Worm (Caenorhabditis elegans) whole organism, L4 larva: ENCODE data around the gene M05D6.2.

Experiments used
- F10B5.3 ChIP-seq: sonication (generic microtip); optimal IDR thresholded peaks from 2 replicates; lab custom pipeline; 2016; ENCODE audit warnings: mild to moderate bottlenecking, missing genetic modification characterization, missing compliant biosample characterization
- F26F4.8 ChIP-seq: fragments of 200-800 bp; sonication (Bioruptor generic); conservative IDR thresholded peaks from 2 replicates; pipeline ENCODE4 v1.3.6; 2022; ENCODE audit warnings: missing genetic modification characterization, missing compliant biosample characterization
- Y105C5A.15 ChIP-seq: fragments of 200-800 bp; sonication (Bioruptor generic); IDR thresholded peaks from 2 replicates; pipeline ENCODE4 v1.3.6; 2022; ENCODE audit warnings: missing genetic modification characterization, missing compliant biosample characterization
- Y48G9A.11 ChIP-seq: fragments of 200-800 bp; sonication (Bioruptor generic); IDR thresholded peaks from 2 replicates; pipeline ENCODE4 v1.3.6; 2022; ENCODE audit warnings: missing genetic modification reagents, missing genetic modification characterization, missing compliant biosample characterization
- Y5F2A.4 ChIP-seq: fragments of 200-800 bp; sonication (Bioruptor generic); optimal IDR thresholded peaks from 2 replicates; lab custom pipeline; 2018; ENCODE audit warnings: mild to moderate bottlenecking, missing genetic modification characterization, missing compliant biosample characterization
- aha-1 ChIP-seq: fragments of 150-350 bp; peaks from one replicate; lab custom pipeline; 2014; ENCODE audit warnings: missing biosample characterization, missing genetic modification characterization
- aly-2 ChIP-seq: sonication (generic microtip); optimal IDR thresholded peaks from 2 replicates; lab custom pipeline; 2018; ENCODE audit warnings: missing biosample characterization, missing genetic modification characterization
- ceh-32 ChIP-seq: sonication (generic microtip); optimal IDR thresholded peaks from 2 replicates; lab custom pipeline; 2016; ENCODE audit warnings: mild to moderate bottlenecking, missing genetic modification characterization, missing compliant biosample characterization; ENCODE audit not compliant: poor library complexity
- ceh-62 ChIP-seq: sonication (generic microtip); optimal IDR thresholded peaks from 2 replicates; lab custom pipeline; 2017; ENCODE audit warnings: missing biosample characterization, missing genetic modification characterization
- ceh-82 ChIP-seq: sonication (generic microtip); optimal IDR thresholded peaks from 2 replicates; lab custom pipeline; 2017; ENCODE audit warnings: missing biosample characterization, missing genetic modification characterization
- cey-2 ChIP-seq: sonication (generic microtip); optimal IDR thresholded peaks from 3 replicates; lab custom pipeline; 2017; ENCODE audit warnings: missing genetic modification characterization, mild to moderate bottlenecking, missing compliant biosample characterization, antibody characterized with exemption, borderline replicate concordance; ENCODE audit not compliant: insufficient read depth
- ctbp-1 ChIP-seq: fragments of 200-800 bp; sonication (Bioruptor generic); IDR thresholded peaks from 2 replicates; pipeline ENCODE4 v1.3.6; 2022; ENCODE audit warnings: missing genetic modification reagents, missing genetic modification characterization, missing compliant biosample characterization
- daf-16 ChIP-seq, 3 experiments: sonication (generic microtip); optimal IDR thresholded peaks; 2 replicates each; lab custom pipeline; 2016 to 2017; ENCODE audit warnings: missing genetic modification characterization in 3 of 3, missing genetic modification reagents in 3 of 3, mild to moderate bottlenecking in 2 of 3, missing compliant biosample characterization in 2 of 3, missing biosample characterization in 1 of 3, moderate library complexity in 1 of 3
- dmd-6 ChIP-seq: fragments of 200-800 bp; sonication (Bioruptor generic); IDR thresholded peaks from 2 replicates; pipeline ENCODE4 v1.3.6; 2022; ENCODE audit warnings: missing genetic modification reagents, missing genetic modification characterization, missing compliant biosample characterization
- dpl-1 ChIP-seq: fragments of 150-350 bp; optimal IDR thresholded peaks from 2 replicates; lab custom pipeline; 2014; ENCODE audit warnings: missing biosample characterization, missing genetic modification reagents, missing genetic modification characterization
- hmg-1.1 ChIP-seq: fragments of 200-800 bp; sonication (Bioruptor generic); IDR thresholded peaks from 2 replicates; pipeline ENCODE4 v1.3.6; 2022; ENCODE audit warnings: missing genetic modification reagents, missing genetic modification characterization, missing compliant biosample characterization
- lin-1 ChIP-seq: fragments of 200-800 bp; sonication (Bioruptor generic); IDR thresholded peaks from 2 replicates; pipeline ENCODE4 v1.3.6; 2022; ENCODE audit warnings: missing genetic modification reagents, missing genetic modification characterization, missing compliant biosample characterization
- lin-29 ChIP-seq: fragments of 200-800 bp; sonication (Bioruptor generic); IDR thresholded peaks from 2 replicates; pipeline ENCODE4 v1.3.6; 2022; ENCODE audit warnings: missing genetic modification reagents, missing genetic modification characterization, missing compliant biosample characterization
- lin-39 ChIP-seq: fragments of 150-350 bp; optimal IDR thresholded peaks from 2 replicates; lab custom pipeline; 2014; ENCODE audit warnings: missing biosample characterization, missing genetic modification reagents, missing genetic modification characterization
- lsy-2 ChIP-seq, 2 experiments: fragments of 150-350 bp in 1 of 2; sonication (generic microtip) in 1 of 2; optimal IDR thresholded peaks; 2 replicates each; lab custom pipeline; 2014 to 2017; ENCODE audit warnings: missing biosample characterization in 2 of 2, missing genetic modification characterization in 2 of 2
- madf-9 ChIP-seq: fragments of 200-800 bp; sonication (Bioruptor generic); conservative IDR thresholded peaks from 2 replicates; pipeline ENCODE4 v1.3.6; 2022; ENCODE audit warnings: missing genetic modification reagents, missing genetic modification characterization, missing compliant biosample characterization
- nhr-111 ChIP-seq: fragments of 200-800 bp; sonication (Bioruptor generic); optimal IDR thresholded peaks from 2 replicates; lab custom pipeline; 2018; ENCODE audit warnings: mild to moderate bottlenecking, missing genetic modification characterization, missing compliant biosample characterization
- nhr-42 ChIP-seq: fragments of 200-800 bp; sonication (Bioruptor generic); IDR thresholded peaks from 2 replicates; pipeline ENCODE4 v1.3.6; 2022; ENCODE audit warnings: missing genetic modification characterization, missing compliant biosample characterization
- php-3 ChIP-seq: fragments of 200-800 bp; sonication (Bioruptor generic); IDR thresholded peaks from 2 replicates; pipeline ENCODE4 v1.3.6; 2022; ENCODE audit warnings: missing genetic modification reagents, missing genetic modification characterization, missing compliant biosample characterization
- skn-1 ChIP-seq: fragments of 150-350 bp; optimal IDR thresholded peaks from 2 replicates; lab custom pipeline; 2014; ENCODE audit warnings: missing biosample characterization, missing genetic modification characterization
- tag-97 ChIP-seq: fragments of 200-800 bp; sonication (Bioruptor generic); IDR thresholded peaks from 2 replicates; pipeline ENCODE4 v1.3.6; 2022; ENCODE audit warnings: missing genetic modification characterization, missing compliant biosample characterization
- unc-39 ChIP-seq: sonication (generic microtip); optimal IDR thresholded peaks from 2 replicates; lab custom pipeline; 2017; ENCODE audit warnings: missing biosample characterization, missing genetic modification characterization
- unc-62 ChIP-seq, 3 experiments: fragments of 150-350 bp in 1 of 3; sonication (generic microtip); optimal IDR thresholded peaks in 2 of 3; peaks in 1 of 3; 1 replicate in 1 of 3; 2 replicates in 2 of 3; lab custom pipeline; 2014 to 2017; ENCODE audit warnings: missing biosample characterization in 3 of 3, missing genetic modification characterization in 3 of 3, missing genetic modification reagents in 3 of 3, missing genotype in 1 of 3
- vab-7 ChIP-seq: fragments of 200-800 bp; sonication (Bioruptor generic); IDR thresholded peaks from 2 replicates; pipeline ENCODE4 v1.3.6; 2022; ENCODE audit warnings: missing genetic modification reagents, missing genetic modification characterization, missing compliant biosample characterization
- zip-2 ChIP-seq: fragments of 150-350 bp; optimal IDR thresholded peaks from 2 replicates; lab custom pipeline; 2014; ENCODE audit warnings: missing biosample characterization, missing genetic modification characterization
- ztf-7 ChIP-seq: fragments of 150-350 bp; optimal IDR thresholded peaks from 2 replicates; lab custom pipeline; 2014; ENCODE audit warnings: missing biosample characterization, missing genetic modification characterization

The M05D6.2 gene

ce11 chrII:8472916-8473315, 5.0 kb downstream of the M05D6.2 start:
- TF ChIP-seq madf-9 (GFP tag; lab: Robert Waterston, UW) (no peak), hmg-1.1 (GFP tag; lab: Robert Waterston, UW) (no peak), lin-29 (GFP tag; lab: Robert Waterston, UW) (no peak), unc-62 (GFP tag; optimal IDR thresholded peaks at IDR 0.05 in 1 of 2; lab: Kevin White, UChicago) (peak in 1 of 2 experiments; percentile 91), unc-62 (tag; optimal IDR thresholded peaks at IDR 0.05; lab: Kevin White, UChicago) (no peak), Y48G9A.11 (GFP tag; lab: Robert Waterston, UW) (no peak), dmd-6 (no peak), zip-2 (no peak)
- TF ChIP-seq, all 104 proteins: peak for 1

ce11 chrII:8475306-8475822, 7.5 kb downstream of the M05D6.2 start, which contains the start of the genes M05D6.1 and M05D6.3:
TSS of gene M05D6.1 (minus strand) at chrII:8475406.
TSS of gene M05D6.3 (plus strand) at chrII:8475772.
- no peak for TF ChIP-seq skn-1 (tag; lab: Kevin White, UChicago)
- no peak for TF ChIP-seq madf-9 (GFP tag; lab: Robert Waterston, UW)
- TF ChIP-seq ctbp-1 = no peak
- no peak for TF ChIP-seq ceh-82
- no peak for TF ChIP-seq dpl-1 (GFP tag; lab: Kevin White, UChicago)
- no peak for TF ChIP-seq ceh-62 (tag; lab: Kevin White, UChicago)
- TF ChIP-seq tag-97 (GFP tag; lab: Robert Waterston, UW) = no peak
- TF ChIP-seq nhr-111 = no peak
- TF ChIP-seq F26F4.8 (GFP tag; lab: Robert Waterston, UW) = no peak
- TF ChIP-seq aly-2 = no peak
- no peak for TF ChIP-seq php-3 (GFP tag; lab: Robert Waterston, UW)
- no peak for TF ChIP-seq unc-39 (tag; lab: Kevin White, UChicago)
- TF ChIP-seq nhr-42 (GFP tag; lab: Robert Waterston, UW) = no peak
- no peak for TF ChIP-seq lin-39 (tag; lab: Kevin White, UChicago)
- TF ChIP-seq cey-2 (tag; lab: Kevin White, UChicago) = no peak

DNA sequence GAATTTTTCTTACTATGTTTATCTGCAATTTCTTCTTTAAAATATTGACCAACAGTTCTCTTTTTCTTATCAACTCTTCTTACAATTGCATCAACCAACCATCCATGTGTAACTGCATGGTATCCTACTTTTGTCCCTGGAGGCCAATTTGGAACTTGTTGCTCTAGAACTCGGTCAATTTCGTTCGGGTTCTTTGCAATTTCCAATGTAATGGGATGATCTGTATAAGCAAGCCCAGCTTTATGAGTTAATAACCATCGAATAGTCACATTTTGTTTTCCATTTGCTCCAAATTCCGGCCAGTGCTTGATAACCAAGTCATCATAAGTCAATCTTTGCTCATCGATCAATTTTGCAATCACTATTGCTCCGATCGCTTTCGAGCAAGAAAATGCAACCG, 11.4 kb downstream of the M05D6.2 start:
- TF ChIP-seq lsy-2 (tag; optimal IDR thresholded peaks at IDR 0.05; lab: Kevin White, UChicago) (peak in 1 of 2 experiments; percentile 6), Y5F2A.4 (GFP tag; lab: Kevin White, UChicago) (no peak), daf-16 (GFP tag; optimal IDR thresholded peaks at IDR 0.05; lab: Kevin White, UChicago) (no peak), daf-16 (tag; optimal IDR thresholded peaks at IDR 0.05; lab: Kevin White, UChicago) (peak; percentile 29), ctbp-1 (no peak), vab-7 (GFP tag; lab: Robert Waterston, UW) (peak; percentile 18; the same call in 1 of the 2 replicates), lin-1 (GFP tag; lab: Robert Waterston, UW) (no peak), F10B5.3 (tag; lab: Kevin White, UChicago) (no peak)

ce11 chrII:8480166-8480565, 12.3 kb downstream of the M05D6.2 start, which contains the start of gene lact-4:
TSS of gene lact-4 (minus strand) at chrII:8480478.
- no peak for TF ChIP-seq ceh-32
- TF ChIP-seq unc-62 (GFP tag; optimal IDR thresholded peaks at IDR 0.05 in 1 of 2; lab: Kevin White, UChicago) = peak in 1 of 2 experiments; percentile 11
- no peak for TF ChIP-seq unc-62 (tag; optimal IDR thresholded peaks at IDR 0.05; lab: Kevin White, UChicago)
- 0 out of 2 replicates have a peak, but pooled peaks have one; percentile 8 for TF ChIP-seq Y105C5A.15 (GFP tag; lab: Robert Waterston, UW)
- TF ChIP-seq aha-1 (tag; lab: Kevin White, UChicago) = peak; percentile 93
- no peak for TF ChIP-seq ztf-7 (tag; lab: Kevin White, UChicago)
